Worm (Caenorhabditis elegans) whole organism, late embryonic: ENCODE data around the gene srd-68.
"Not testable (repeated sequence)": the region's sequence is repeated elsewhere in the genome, so short reads cannot be mapped to it uniquely, and the experiment has no call there.

Source experiments
- ama-1 ChIP-seq: fragments of 150-350 bp; optimal IDR thresholded peaks from 2 replicates; lab custom pipeline; 2014
- che-1 ChIP-seq: sonication (generic microtip); optimal IDR thresholded peaks from 2 replicates; lab custom pipeline; 2016; ENCODE audit warnings: mild to moderate bottlenecking, missing genetic modification characterization, missing compliant biosample characterization
- fax-1 ChIP-seq: sonication (generic microtip); optimal IDR thresholded peaks from 2 replicates; lab custom pipeline; 2016; ENCODE audit warnings: missing genotype, missing genetic modification characterization, missing compliant biosample characterization
- fkh-10 ChIP-seq: fragments of 150-350 bp; optimal IDR thresholded peaks from 2 replicates; lab custom pipeline; 2014; ENCODE audit warnings: missing biosample characterization, missing genetic modification reagents, missing genetic modification characterization
- unc-42 ChIP-seq: sonication (generic microtip); optimal IDR thresholded peaks from 2 replicates; lab custom pipeline; 2016; ENCODE audit warnings: missing genotype, missing genetic modification characterization, missing compliant biosample characterization

ce11 chrV:16949609-16950008 is 47.0 kb upstream of the srd-68 start, which contains the start of gene fbxa-111:
- not testable (repeated sequence) for TF ChIP-seq unc-42; ama-1 (lab: Kevin White, UChicago); fkh-10 (GFP tag; lab: Kevin White, UChicago); che-1 (tag; lab: Kevin White, UChicago); fax-1 (tag; lab: Kevin White, UChicago)
